Worm (Caenorhabditis elegans) whole organism, mixed stage, embryonic: Measurements from ENCODE around the gene T24D5.3.

ENCODE experiments used
- drap-1 ChIP-seq: fragments of 200-800 bp; sonication (Bioruptor generic); optimal IDR thresholded peaks from 3 replicates; lab custom pipeline; 2018; ENCODE audit warnings: mild to moderate bottlenecking, missing genetic modification characterization, missing compliant biosample characterization
- elt-3 ChIP-seq: fragments of 150-350 bp; optimal IDR thresholded peaks from 2 replicates; lab custom pipeline; 2014; ENCODE audit warnings: missing biosample characterization, missing genetic modification characterization
- nhr-12 ChIP-seq: fragments of 150-350 bp; optimal IDR thresholded peaks from 2 replicates; lab custom pipeline; 2014; ENCODE audit warnings: missing biosample characterization, missing genetic modification characterization
- nhr-237 ChIP-seq: fragments of 150-350 bp; optimal IDR thresholded peaks from 2 replicates; lab custom pipeline; 2014; ENCODE audit warnings: missing biosample characterization, missing genetic modification characterization
- ztf-11 ChIP-seq: fragments of 150-350 bp; optimal IDR thresholded peaks from 2 replicates; lab custom pipeline; 2014; ENCODE audit warnings: missing biosample characterization, missing genetic modification characterization

DNA sequence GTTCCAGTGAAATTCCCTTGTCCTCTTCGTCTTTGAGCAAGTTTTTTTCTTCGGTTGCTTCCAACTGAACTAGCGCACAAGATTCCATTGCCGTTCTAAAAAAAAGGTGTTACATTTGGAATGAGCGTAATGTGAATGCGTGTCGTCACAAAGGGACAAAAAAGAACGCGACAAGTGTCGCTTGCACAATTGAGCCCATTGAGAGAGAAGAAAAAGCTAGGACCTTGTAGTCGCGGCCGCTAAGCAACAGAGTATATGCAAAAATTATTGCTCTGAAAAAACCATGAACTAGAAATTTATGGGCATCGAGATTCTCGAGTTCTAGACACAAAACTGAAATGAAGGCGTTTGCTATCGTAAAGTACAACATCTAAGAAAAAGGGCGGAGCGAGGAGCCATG lies 6.5 kb downstream of the T24D5.3 start, which contains the start of gene T24D5.2:
- TF ChIP-seq ztf-11 (tag; lab: Kevin White, UChicago) (no peak), nhr-237 (tag; lab: Kevin White, UChicago) (no peak), drap-1 (GFP tag; lab: Kevin White, UChicago) (no peak), elt-3 (tag; lab: Kevin White, UChicago) (no peak), nhr-12 (no peak)
